Worm (Caenorhabditis elegans): ENCODE measurements around the gene ceh-34.
A peak's percentile ranks its signal among the peaks of the same experiment; 100 is the strongest.

The ceh-34 gene

DNA sequence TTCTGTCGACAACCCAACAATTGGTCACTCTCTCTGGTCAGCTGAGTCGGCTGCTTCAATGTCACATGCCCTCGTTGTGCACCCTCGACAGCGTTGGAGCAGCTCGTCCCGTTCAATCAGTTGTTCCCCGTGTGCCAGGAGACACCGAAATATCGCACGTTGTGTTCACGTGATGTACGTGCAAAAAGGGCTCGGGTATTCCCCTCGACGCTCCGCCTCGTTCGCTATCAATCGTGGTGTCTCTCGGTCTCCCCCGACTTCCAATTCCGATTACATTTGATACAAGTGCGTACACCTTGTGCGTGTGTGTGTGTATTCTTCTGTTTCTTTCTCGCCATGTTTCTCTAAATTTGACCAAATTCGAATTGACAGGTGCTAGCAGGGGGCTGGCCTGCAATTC, 47.9 kb downstream of the ceh-34 start (continued):
- TF ChIP-seq lsl-1 (GFP tag; optimal IDR thresholded peaks at IDR 0.05): no peak
- TF ChIP-seq C06A6.2 (GFP tag; conservative IDR thresholded peaks at IDR 0.05): 0 out of 2 replicates have a peak, but pooled peaks have one; percentile 14
- TF ChIP-seq tlf-1 (GFP tag; optimal IDR thresholded peaks at IDR 0.05): no peak
- TF ChIP-seq xnd-1 (tag; optimal IDR thresholded peaks at IDR 0.05): no peak
- TF ChIP-seq ceh-100 (GFP tag; IDR thresholded peaks at IDR 0.05): no peak
- TF ChIP-seq unc-62 (GFP tag; optimal IDR thresholded peaks at IDR 0.05): peak; percentile 4
- no peak for TF ChIP-seq nfya-1 (tag; optimal IDR thresholded peaks at IDR 0.05; ENCODE audit: borderline replicate concordance, insufficient read depth)
- no peak for TF ChIP-seq B0261.1 (tag; optimal IDR thresholded peaks at IDR 0.05)
- TF ChIP-seq Y53F4B.3 (GFP tag; IDR thresholded peaks at IDR 0.05): no peak
- TF ChIP-seq madf-8 (GFP tag; conservative IDR thresholded peaks at IDR 0.05): no peak
- TF ChIP-seq nhr-120 (GFP tag; IDR thresholded peaks at IDR 0.05): no peak
- no peak for TF ChIP-seq hsf-1 (GFP tag; IDR thresholded peaks at IDR 0.05)
- peak; percentile 87 for TF ChIP-seq nhr-80 (tag; optimal IDR thresholded peaks at IDR 0.05)
- TF ChIP-seq rec-8 (tag; optimal IDR thresholded peaks at IDR 0.05): no peak

DNA sequence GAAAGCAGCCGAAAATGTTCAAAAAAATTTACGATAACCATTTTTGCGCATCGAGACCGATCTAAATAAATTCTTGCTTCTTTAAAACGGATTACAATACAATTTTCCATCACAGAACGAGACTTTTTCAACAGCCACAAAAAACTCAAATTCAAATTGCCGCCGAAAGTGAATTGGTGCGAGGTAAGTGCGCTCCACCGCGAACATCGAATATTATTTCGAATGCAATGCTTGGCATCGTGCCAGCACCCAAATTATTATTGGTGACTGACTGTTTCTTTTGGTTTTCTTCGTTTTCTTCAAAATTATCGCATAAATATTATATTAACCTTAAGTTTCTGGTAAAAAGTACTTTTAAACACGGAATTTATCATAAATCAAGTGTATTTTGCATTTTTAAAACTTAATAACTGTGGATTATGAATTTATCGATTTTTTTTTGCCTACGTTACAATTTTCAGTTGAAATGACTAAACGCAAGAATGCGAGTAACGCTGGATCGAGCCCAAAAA, 50.3 kb downstream of the ceh-34 start, which contains the start of gene penr-1:
penr-1 (plus strand) TSS at position 462 of the 512 bp plus-strand sequence.
- TF ChIP-seq xnd-1 (tag; optimal IDR thresholded peaks at IDR 0.05) (peak; percentile 8), snpc-4 (GFP tag; optimal IDR thresholded peaks at IDR 0.05) (no peak), snpc-4 (tag; optimal IDR thresholded peaks at IDR 0.05) (peak in 1 of 4 experiments; percentile 1), lin-35 (GFP tag; optimal IDR thresholded peaks at IDR 0.05) (peak in 2 of 3 experiments; percentile 24 to 76), efl-1 (GFP tag; optimal IDR thresholded peaks at IDR 0.05) (peak; percentile 79), lsl-1 (GFP tag; optimal IDR thresholded peaks at IDR 0.05) (peak; percentile 18), D2030.7 (GFP tag; IDR thresholded peaks at IDR 0.05) (peak; percentile 37; the same call in 1 of the 2 replicates), Y79H2A.3 (GFP tag; conservative IDR thresholded peaks at IDR 0.05) (no peak), dpl-1 (GFP tag; optimal IDR thresholded peaks at IDR 0.05) (peak; percentile 56), ztf-18 (tag; optimal IDR thresholded peaks at IDR 0.05) (peak; percentile 39), lin-40 (tag; optimal IDR thresholded peaks at IDR 0.05) (no peak), mcd-1 (GFP tag; IDR thresholded peaks at IDR 0.05) (peak; percentile 90), F22D6.2 (tag; optimal IDR thresholded peaks at IDR 0.05) (no peak), tbp1 (GFP tag; optimal IDR thresholded peaks at IDR 0.05) (no peak), lin-54 (GFP tag; optimal IDR thresholded peaks at IDR 0.05) (peak; percentile 95), F33H1.4 (GFP tag; IDR thresholded peaks at IDR 0.05) (peak; percentile 27; the same call in 1 of the 2 replicates)

DNA sequence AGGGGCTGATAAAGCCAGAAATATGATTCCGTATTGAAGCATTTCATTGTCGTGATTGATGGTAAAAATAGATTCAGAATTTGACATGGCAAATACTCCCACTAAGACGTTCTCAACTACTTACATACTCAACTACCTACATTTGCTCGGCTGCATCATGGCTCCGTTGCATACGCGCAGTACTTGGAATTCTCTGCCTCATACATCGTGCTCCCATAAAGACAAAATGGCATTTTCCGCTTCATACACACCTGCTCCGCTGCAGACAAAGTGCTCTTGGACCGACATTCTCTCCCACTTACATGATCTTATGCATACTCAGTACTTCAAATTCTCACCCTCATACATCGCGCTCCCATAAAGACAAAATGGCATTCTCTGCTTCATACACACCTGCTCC, 53.8 kb downstream of the ceh-34 start, which contains the start of the genes srt-69 and B0238.12:
srt-69 (minus strand) TSS at position 101 of the 400 bp plus-strand sequence.
B0238.12 (plus strand) TSS at position 264 of the 400 bp plus-strand sequence.
- TF ChIP-seq nhr-90 (tag; optimal IDR thresholded peaks at IDR 0.05) (no peak), lin-40 (tag; optimal IDR thresholded peaks at IDR 0.05) (no peak), unc-130 (GFP tag; optimal IDR thresholded peaks at IDR 0.05) (no peak), snpc-1.1 (tag; optimal IDR thresholded peaks at IDR 0.05; ENCODE audit: insufficient read depth) (no peak), fkh-3 (tag; optimal IDR thresholded peaks at IDR 0.05) (no peak), egl-18 (GFP tag; IDR thresholded peaks at IDR 0.05) (no peak), Y95B8A.8 (GFP tag; IDR thresholded peaks at IDR 0.05) (no peak), ZK185.1 (tag; optimal IDR thresholded peaks at IDR 0.05; ENCODE audit: poor library complexity, severe bottlenecking) (no peak), dpff-1 (tag; optimal IDR thresholded peaks at IDR 0.05) (no peak), tlf-1 (GFP tag; optimal IDR thresholded peaks at IDR 0.05) (no peak), F37B4.10 (GFP tag; IDR thresholded peaks at IDR 0.05) (no peak), Y53F4B.3 (GFP tag; IDR thresholded peaks at IDR 0.05) (no peak), lir-1 (GFP tag; conservative IDR thresholded peaks at IDR 0.05) (no peak), F39B2.1 (GFP tag; IDR thresholded peaks at IDR 0.05) (no peak)
